Fruit fly (Drosophila melanogaster): ENCODE data around the gene eIF4EHP.

The eIF4EHP gene

DNA sequence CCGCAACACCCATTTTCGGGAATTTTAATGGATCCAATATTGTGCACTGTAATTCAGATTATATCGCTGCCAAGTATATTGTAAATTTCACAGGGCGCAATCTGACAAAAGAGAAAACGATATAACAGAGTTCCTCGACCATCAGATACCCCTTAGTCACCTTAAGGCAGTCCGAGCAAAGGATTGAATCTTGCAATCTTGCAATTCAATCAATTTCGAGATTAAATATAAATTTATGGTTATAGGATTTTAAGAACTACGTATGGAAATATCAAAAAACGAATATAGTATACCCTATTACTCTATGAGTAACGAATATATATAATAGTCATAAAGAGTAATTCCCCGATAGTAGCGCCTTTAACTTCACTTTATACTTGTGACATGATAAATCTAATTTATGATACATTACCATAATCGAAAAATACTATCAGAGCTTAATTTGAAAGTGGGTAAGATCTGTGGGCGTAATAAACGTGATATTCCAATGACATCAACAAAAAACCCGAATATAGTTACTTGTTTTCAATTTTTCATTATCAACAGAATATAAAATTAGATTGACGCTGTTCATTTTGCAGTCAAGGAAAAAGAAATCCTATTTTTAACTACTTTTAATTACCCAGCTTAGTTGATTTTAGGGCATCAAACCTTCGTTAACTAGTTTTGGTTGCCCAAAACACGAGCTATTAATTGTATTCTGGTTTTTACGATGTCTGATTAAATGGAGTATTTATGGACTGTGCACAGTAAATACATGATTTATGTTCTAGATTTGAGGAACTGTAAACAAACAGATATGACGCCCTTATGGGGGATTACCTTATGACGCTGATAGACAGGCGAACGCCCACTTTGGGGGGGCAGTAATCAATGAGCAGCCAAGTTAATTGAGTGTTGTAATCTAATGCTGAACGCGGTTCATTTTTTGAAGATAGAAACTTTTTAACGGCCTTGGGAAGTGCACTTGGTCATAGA is 30.0 kb upstream of the eIF4EHP start (continued):
- TF ChIP-seq CG14441 (GFP tag; IDR thresholded peaks at IDR 0.05) = no peak
- TF ChIP-seq cg (GFP tag; optimal IDR thresholded peaks at IDR 0.05) = no peak
- TF ChIP-seq mirr (GFP tag; optimal IDR thresholded peaks at IDR 0.05) = peak; percentile 72
- TF ChIP-seq CG17829 (tag; optimal IDR thresholded peaks at IDR 0.05) = no peak
- peak; percentile 52 for TF ChIP-seq salm (tag; optimal IDR thresholded peaks at IDR 0.05)
- TF ChIP-seq Dbx (GFP tag; IDR thresholded peaks at IDR 0.05) = no peak
- peak; percentile 96 for TF ChIP-seq sug (tag; optimal IDR thresholded peaks at IDR 0.05)
- no peak for TF ChIP-seq CG7963 (GFP tag; IDR thresholded peaks at IDR 0.05; ENCODE audit: partially characterized antibody)
- no peak for TF ChIP-seq CTCF (GFP tag; optimal IDR thresholded peaks at IDR 0.05)
- TF ChIP-seq CG12391 (tag; optimal IDR thresholded peaks at IDR 0.05) = no peak

DNA sequence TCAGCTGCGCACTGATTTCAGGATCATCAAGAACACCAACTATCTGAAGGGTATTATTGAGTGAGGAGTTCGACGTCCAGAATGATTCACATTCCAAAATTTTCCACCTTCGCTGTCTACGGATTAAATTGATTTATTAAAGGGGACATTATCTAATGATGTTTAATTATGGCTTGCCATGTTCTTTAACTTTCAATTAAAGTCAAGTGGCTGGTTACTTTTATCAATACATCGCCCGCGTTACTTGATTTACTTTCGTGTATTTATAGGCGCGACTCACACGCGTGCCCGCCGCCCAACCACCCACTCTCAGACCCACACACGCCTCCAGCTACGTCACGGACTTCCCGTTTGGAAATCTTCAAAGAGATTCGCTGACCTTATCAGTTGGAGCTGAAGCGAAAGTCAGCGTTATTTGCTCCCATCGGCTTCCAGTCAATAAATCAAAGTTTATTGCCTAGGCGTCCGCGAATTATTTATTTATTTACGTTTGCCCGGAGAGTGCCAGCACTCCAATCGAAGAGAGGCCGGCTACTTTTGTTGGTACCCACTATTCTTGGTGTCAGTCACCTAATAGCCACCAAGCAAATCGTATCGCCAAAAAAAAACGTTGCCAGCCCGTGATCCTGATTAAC is 28.7 kb upstream of the eIF4EHP start, which contains the start of gene Npc2f:
TSS of gene Npc2f (plus strand) at position 585 of the 635 bp plus-strand sequence.
- peak; percentile 98 for TF ChIP-seq exex (tag; optimal IDR thresholded peaks at IDR 0.05)
- TF ChIP-seq CG34224 (GFP tag; IDR thresholded peaks at IDR 0.05; ENCODE audit: partially characterized antibody) = no peak
- TF ChIP-seq Med (GFP tag) = peak; percentile 38
- TF ChIP-seq cato (GFP tag; optimal IDR thresholded peaks at IDR 0.05; ENCODE audit: borderline replicate concordance) = no peak
- TF ChIP-seq CG2202 (tag; optimal IDR thresholded peaks at IDR 0.05) = no peak
- TF ChIP-seq CG32767 (GFP tag; IDR thresholded peaks at IDR 0.05) = no peak
- no peak for TF ChIP-seq tap (tag; optimal IDR thresholded peaks at IDR 0.05)
- TF ChIP-seq CG1832 (GFP tag; optimal IDR thresholded peaks at IDR 0.05) = no peak
- TF ChIP-seq Hey (tag; optimal IDR thresholded peaks at IDR 0.05) = peak; percentile 58
- no peak for TF ChIP-seq Doc2 (GFP tag; IDR thresholded peaks at IDR 0.05)
- TF ChIP-seq CG34376 (GFP tag; optimal IDR thresholded peaks at IDR 0.05) = peak; percentile 55
- TF ChIP-seq CG31388 (GFP tag; optimal IDR thresholded peaks at IDR 0.05) = no peak
- peak; percentile 40 for TF ChIP-seq cwo (GFP tag; optimal IDR thresholded peaks at IDR 0.05)
- no peak for TF ChIP-seq ttk (GFP tag; IDR thresholded peaks at IDR 0.05)
- peak; percentile 51 for TF ChIP-seq sug (tag; optimal IDR thresholded peaks at IDR 0.05)
- TF ChIP-seq Camta (GFP tag; optimal IDR thresholded peaks at IDR 0.05) = no peak
- TF ChIP-seq CG7357 (GFP tag; IDR thresholded peaks at IDR 0.05) = no peak
- no peak for TF ChIP-seq vvl (GFP tag; IDR thresholded peaks at IDR 0.05)
- no peak for TF ChIP-seq CG12071 (GFP tag; optimal IDR thresholded peaks at IDR 0.05)
- TF ChIP-seq CG31365 (tag; optimal IDR thresholded peaks at IDR 0.05) = no peak
- TF ChIP-seq sc (optimal IDR thresholded peaks at IDR 0.05) = no peak
- TF ChIP-seq sc (GFP tag; optimal IDR thresholded peaks at IDR 0.05) = no peak
- TF ChIP-seq Sry-δ (GFP tag; optimal IDR thresholded peaks at IDR 0.05) = no peak
- no peak for TF ChIP-seq sens (GFP tag)
- TF ChIP-seq Atf6 (GFP tag; IDR thresholded peaks at IDR 0.05) = no peak

DNA sequence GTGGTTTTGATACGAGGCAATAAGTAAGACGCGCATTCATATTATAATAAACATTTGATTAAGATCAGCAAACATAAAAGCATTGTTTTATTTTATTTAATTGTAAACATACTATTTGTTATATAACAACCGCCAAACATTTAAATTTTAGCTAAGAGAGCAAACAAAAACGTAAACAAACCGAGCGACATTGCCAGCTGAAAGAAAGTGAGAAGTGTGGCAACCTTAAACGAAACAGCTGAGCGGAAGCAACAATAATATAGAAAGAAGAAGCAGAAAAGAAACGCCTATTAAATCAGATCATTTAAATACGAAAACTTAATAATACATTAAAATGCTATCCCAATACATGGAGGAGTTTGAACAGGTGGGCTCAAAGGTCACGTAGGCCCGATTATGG is 25.8 kb upstream of the eIF4EHP start, which contains the start of gene Sec10:
TSS of gene Sec10 (plus strand) at position 252 of the 400 bp plus-strand sequence.
- TF ChIP-seq Fer3 (tag; optimal IDR thresholded peaks at IDR 0.05) = no peak
- no peak for TF ChIP-seq CG3726 (GFP tag; IDR thresholded peaks at IDR 0.05)
- no peak for TF ChIP-seq gt (GFP tag; IDR thresholded peaks at IDR 0.05)
- TF ChIP-seq HLH4C (GFP tag; IDR thresholded peaks at IDR 0.05; ENCODE audit: partially characterized antibody) = no peak
- no peak for TF ChIP-seq mld (GFP tag; IDR thresholded peaks at IDR 0.05; ENCODE audit: partially characterized antibody)
- no peak for TF ChIP-seq knrl (GFP tag; IDR thresholded peaks at IDR 0.05; ENCODE audit: partially characterized antibody)
- TF ChIP-seq CG30020 (tag; optimal IDR thresholded peaks at IDR 0.05) = no peak
- TF ChIP-seq CG43689 (GFP tag; IDR thresholded peaks at IDR 0.05) = no peak
- no peak for TF ChIP-seq tin (GFP tag; optimal IDR thresholded peaks at IDR 0.05)
- TF ChIP-seq CG34224 (GFP tag; IDR thresholded peaks at IDR 0.05; ENCODE audit: partially characterized antibody) = 0 out of 3 replicates have a peak, but pooled peaks have one; percentile 25
- no peak for TF ChIP-seq corto (GFP tag; optimal IDR thresholded peaks at IDR 0.05)
- TF ChIP-seq pzg (GFP tag; optimal IDR thresholded peaks at IDR 0.05) = peak; percentile 65
- TF ChIP-seq CG12942 (GFP tag; optimal IDR thresholded peaks at IDR 0.05) = no peak
- peak in 1 of 2 experiments; percentile 99 for TF ChIP-seq Pdp1 (GFP tag; optimal IDR thresholded peaks at IDR 0.05)
